Fruit fly (Drosophila melanogaster): Measurements from ENCODE around the gene CG34165.

CG34165 gene

DNA sequence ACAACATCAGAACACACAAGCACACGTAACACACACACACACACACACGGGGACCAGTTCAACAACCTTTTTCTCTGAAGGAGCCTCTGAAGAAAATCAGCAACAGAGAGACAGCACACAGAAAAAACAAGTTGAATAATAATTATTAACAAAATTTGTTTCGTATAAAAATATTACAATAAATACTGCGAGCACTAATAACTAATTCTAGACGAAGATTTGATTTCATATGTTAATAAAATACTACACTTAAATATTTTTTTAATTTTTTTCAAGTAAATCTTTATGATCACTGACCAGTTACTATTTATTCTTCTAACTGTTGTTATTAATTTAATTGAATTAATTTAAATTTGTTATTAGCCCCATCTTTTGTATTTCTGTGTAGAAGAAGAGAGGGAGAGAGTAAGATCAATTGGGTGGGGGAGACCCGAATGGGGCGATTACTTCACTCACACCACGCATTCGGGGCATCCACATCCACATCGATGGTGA is 38.9 kb upstream of the CG34165 start:
- TF ChIP-seq CG11902 (GFP tag; optimal IDR thresholded peaks at IDR 0.05) (peak; percentile 60), Ets21C (GFP tag; optimal IDR thresholded peaks at IDR 0.05) (peak; percentile 6), Eip93F (GFP tag; optimal IDR thresholded peaks at IDR 0.05) (no peak), Sox102F (GFP tag; optimal IDR thresholded peaks at IDR 0.05) (peak; percentile 44), net (GFP tag; optimal IDR thresholded peaks at IDR 0.05) (peak; percentile 66), cyc (GFP tag; optimal IDR thresholded peaks at IDR 0.05) (peak; percentile 81), CG3032 (tag; optimal IDR thresholded peaks at IDR 0.05) (peak; percentile 95), Hr39 (GFP tag; optimal IDR thresholded peaks at IDR 0.05) (peak; percentile 37), CG11294 (GFP tag; IDR thresholded peaks at IDR 0.05) (peak; percentile 43; the same call in 1 of the 2 replicates), CG11762 (GFP tag; optimal IDR thresholded peaks at IDR 0.05; ENCODE audit: insufficient read depth) (peak; percentile 73), CG10631 (GFP tag; optimal IDR thresholded peaks at IDR 0.05) (peak; percentile 82), CG6792 (GFP tag; optimal IDR thresholded peaks at IDR 0.05) (peak; percentile 76), Eip78C (GFP tag) (peak; percentile 96), ss (GFP tag; optimal IDR thresholded peaks at IDR 0.05) (peak; percentile 80 to 85), svp (GFP tag) (peak; percentile 93), CG10669 (GFP tag; optimal IDR thresholded peaks at IDR 0.05) (peak; percentile 75), CG34406 (GFP tag; optimal IDR thresholded peaks at IDR 0.05) (peak; percentile 87), CG31627 (GFP tag; optimal IDR thresholded peaks at IDR 0.05) (peak; percentile 39), pdm3 (GFP tag; optimal IDR thresholded peaks at IDR 0.05) (peak; percentile 60), CG6808 (GFP tag; optimal IDR thresholded peaks at IDR 0.05) (peak; percentile 82), CG16779 (tag; optimal IDR thresholded peaks at IDR 0.05) (peak; percentile 63), CG8632 (GFP tag; optimal IDR thresholded peaks at IDR 0.05) (peak; percentile 85), vri (GFP tag; optimal IDR thresholded peaks at IDR 0.05) (peak; percentile 9), Sox14 (GFP tag; optimal IDR thresholded peaks at IDR 0.05) (peak; percentile 49), Hr4 (GFP tag; optimal IDR thresholded peaks at IDR 0.05) (peak; percentile 15), topi (GFP tag; optimal IDR thresholded peaks at IDR 0.05) (peak; percentile 86), CG8319 (GFP tag; optimal IDR thresholded peaks at IDR 0.05) (peak; percentile 56), fd85E (GFP tag; optimal IDR thresholded peaks at IDR 0.05) (peak; percentile 6), fkh (GFP tag; optimal IDR thresholded peaks at IDR 0.05) (no peak), eg (GFP tag; IDR thresholded peaks at IDR 0.05) (peak; percentile 71; the same call in 2 of the 3 replicates), acj6 (GFP tag; optimal IDR thresholded peaks at IDR 0.05) (peak; percentile 72), Ets96B (tag; optimal IDR thresholded peaks at IDR 0.05) (peak; percentile 93), CG6276 (GFP tag; optimal IDR thresholded peaks at IDR 0.05) (peak; percentile 52), CG6163 (GFP tag; IDR thresholded peaks at IDR 0.05) (peak; percentile 73; the same call in 2 of the 3 replicates), spab (GFP tag; optimal IDR thresholded peaks at IDR 0.05) (peak; percentile 78), CG3919 (GFP tag; optimal IDR thresholded peaks at IDR 0.05) (peak; percentile 86), Lpt (GFP tag; optimal IDR thresholded peaks at IDR 0.05) (peak; percentile 70), Met (GFP tag; optimal IDR thresholded peaks at IDR 0.05) (peak; percentile 89), CG15336 (GFP tag; IDR thresholded peaks at IDR 0.05) (peak; percentile 82), dac (GFP tag; optimal IDR thresholded peaks at IDR 0.05) (no peak), dsx (GFP tag; optimal IDR thresholded peaks at IDR 0.05; ENCODE audit: poor library complexity, severe bottlenecking) (peak; percentile 94), salr (GFP tag; optimal IDR thresholded peaks at IDR 0.05) (peak in 1 of 2 experiments; percentile 85), OdsH (GFP tag; optimal IDR thresholded peaks at IDR 0.05) (peak; percentile 68), CG9139 (GFP tag; optimal IDR thresholded peaks at IDR 0.05) (peak; percentile 79), Smox (GFP tag; optimal IDR thresholded peaks at IDR 0.05) (peak; percentile 79), CG6854 (GFP tag; optimal IDR thresholded peaks at IDR 0.05) (peak; percentile 69), CG1621 (tag; optimal IDR thresholded peaks at IDR 0.05) (no peak), Hr38 (GFP tag; optimal IDR thresholded peaks at IDR 0.05) (no peak), Gug (GFP tag; IDR thresholded peaks at IDR 0.05) (peak; percentile 67), achi (GFP tag; optimal IDR thresholded peaks at IDR 0.05) (peak; percentile 81), Blimp-1 (GFP tag; optimal IDR thresholded peaks at IDR 0.05) (peak; percentile 87), Sox15 (GFP tag; optimal IDR thresholded peaks at IDR 0.05) (peak; percentile 33)
